Worm (Caenorhabditis elegans) whole organism, late embryonic: ENCODE measurements around the gene trf-1.

Experiments
- C08G9.2 ChIP-seq: sonication (generic microtip); optimal IDR thresholded peaks from 2 replicates; lab custom pipeline; 2016; ENCODE audit warnings: mild to moderate bottlenecking, missing genetic modification characterization, moderate library complexity, missing compliant biosample characterization
- C38D4.7 ChIP-seq: fragments of 200-800 bp; sonication (Bioruptor generic); optimal IDR thresholded peaks from 2 replicates; lab custom pipeline; 2018; ENCODE audit warnings: mild to moderate bottlenecking, missing genetic modification characterization, moderate library complexity, missing compliant biosample characterization
- K09A11.1 ChIP-seq: sonication (generic microtip); optimal IDR thresholded peaks from 2 replicates; lab custom pipeline; 2017; ENCODE audit warnings: antibody characterized with exemption, mild to moderate bottlenecking, missing genetic modification characterization, missing compliant biosample characterization; ENCODE audit not compliant: insufficient read depth
- Y22D7AL.16 ChIP-seq: sonication (generic microtip); optimal IDR thresholded peaks from 2 replicates; lab custom pipeline; 2016; ENCODE audit warnings: missing genetic modification characterization, missing compliant biosample characterization
- ama-1 ChIP-seq: fragments of 150-350 bp; optimal IDR thresholded peaks from 2 replicates; lab custom pipeline; 2014
- ceh-14 ChIP-seq: sonication (generic microtip); optimal IDR thresholded peaks from 2 replicates; lab custom pipeline; 2016; ENCODE audit warnings: missing genotype, missing genetic modification characterization, missing compliant biosample characterization
- ceh-2 ChIP-seq: sonication (generic microtip); optimal IDR thresholded peaks from 2 replicates; lab custom pipeline; 2016; ENCODE audit warnings: missing genotype, missing genetic modification characterization, missing compliant biosample characterization
- ceh-22 ChIP-seq: sonication (generic microtip); optimal IDR thresholded peaks from 2 replicates; lab custom pipeline; 2017; ENCODE audit warnings: missing biosample characterization, missing genetic modification characterization
- ceh-30 ChIP-seq: fragments of 150-350 bp; optimal IDR thresholded peaks from 2 replicates; lab custom pipeline; 2014; ENCODE audit warnings: missing biosample characterization, missing genetic modification characterization
- ceh-31 ChIP-seq: sonication (generic microtip); optimal IDR thresholded peaks from 2 replicates; lab custom pipeline; 2016; ENCODE audit warnings: missing genetic modification characterization, missing compliant biosample characterization
- ceh-34 ChIP-seq: sonication (generic microtip); optimal IDR thresholded peaks from 2 replicates; lab custom pipeline; 2016; ENCODE audit warnings: mild to moderate bottlenecking, missing genetic modification characterization, missing compliant biosample characterization
- ceh-45 ChIP-seq: fragments of 200-800 bp; sonication (Bioruptor generic); IDR thresholded peaks from 2 replicates; pipeline ENCODE4 v1.3.6; 2022; ENCODE audit warnings: missing genetic modification reagents, missing genetic modification characterization, missing compliant biosample characterization
- ceh-6 ChIP-seq: fragments of 200-800 bp; sonication (Bioruptor generic); optimal IDR thresholded peaks from 2 replicates; lab custom pipeline; 2018; ENCODE audit warnings: mild to moderate bottlenecking, missing genetic modification characterization, missing compliant biosample characterization
- che-1 ChIP-seq: sonication (generic microtip); optimal IDR thresholded peaks from 2 replicates; lab custom pipeline; 2016; ENCODE audit warnings: mild to moderate bottlenecking, missing genetic modification characterization, missing compliant biosample characterization
- dmd-4 ChIP-seq: sonication (generic microtip); optimal IDR thresholded peaks from 2 replicates; lab custom pipeline; 2016; ENCODE audit warnings: borderline replicate concordance, missing genetic modification characterization, missing compliant biosample characterization
- dve-1 ChIP-seq: sonication (generic microtip); optimal IDR thresholded peaks from 2 replicates; lab custom pipeline; 2017; ENCODE audit warnings: antibody characterized with exemption, mild to moderate bottlenecking, missing genetic modification characterization, missing compliant biosample characterization
- elt-2 ChIP-seq: sonication (generic microtip); optimal IDR thresholded peaks from 2 replicates; lab custom pipeline; 2016; ENCODE audit warnings: missing genetic modification reagents, missing genetic modification characterization, missing compliant biosample characterization
- ets-4 ChIP-seq: sonication (generic microtip); optimal IDR thresholded peaks from 2 replicates; lab custom pipeline; 2016; ENCODE audit warnings: missing genetic modification characterization, missing compliant biosample characterization
- fax-1 ChIP-seq: sonication (generic microtip); optimal IDR thresholded peaks from 2 replicates; lab custom pipeline; 2016; ENCODE audit warnings: missing genotype, missing genetic modification characterization, missing compliant biosample characterization
- fkh-6 ChIP-seq: sonication (generic microtip); optimal IDR thresholded peaks from 2 replicates; lab custom pipeline; 2016; ENCODE audit warnings: missing genetic modification characterization, missing compliant biosample characterization
- gmeb-2 ChIP-seq: sonication (generic microtip); optimal IDR thresholded peaks from 2 replicates; lab custom pipeline; 2016; ENCODE audit warnings: missing genetic modification characterization, inconsistent platforms, missing compliant biosample characterization
- hlh-13 ChIP-seq: fragments of 200-800 bp; sonication (Bioruptor generic); optimal IDR thresholded peaks from 2 replicates; lab custom pipeline; 2018; ENCODE audit warnings: mild to moderate bottlenecking, missing genetic modification characterization, missing compliant biosample characterization
- hlh-8 ChIP-seq: sonication (generic microtip); optimal IDR thresholded peaks from 2 replicates; lab custom pipeline; 2016; ENCODE audit warnings: missing genotype, missing genetic modification characterization, missing compliant biosample characterization
- lim-6 ChIP-seq: sonication (generic microtip); optimal IDR thresholded peaks from 2 replicates; lab custom pipeline; 2016; ENCODE audit warnings: missing genetic modification characterization, missing compliant biosample characterization
- madf-2 ChIP-seq: sonication (generic microtip); optimal IDR thresholded peaks from 2 replicates; lab custom pipeline; 2017; ENCODE audit warnings: missing genetic modification characterization, missing compliant biosample characterization
- mec-3 ChIP-seq: sonication (generic microtip); optimal IDR thresholded peaks from 2 replicates; lab custom pipeline; 2016; ENCODE audit warnings: borderline replicate concordance, missing genetic modification characterization, missing compliant biosample characterization
- nfya-1 ChIP-seq: sonication (generic microtip); optimal IDR thresholded peaks from 2 replicates; lab custom pipeline; 2017; ENCODE audit warnings: missing genetic modification characterization, mild to moderate bottlenecking, missing compliant biosample characterization, antibody characterized with exemption, moderate library complexity
- nhr-11 ChIP-seq: fragments of 150-350 bp; optimal IDR thresholded peaks from 2 replicates; lab custom pipeline; 2014; ENCODE audit warnings: missing biosample characterization, missing genetic modification characterization
- npax-4 ChIP-seq: sonication (generic microtip); optimal IDR thresholded peaks from 2 replicates; lab custom pipeline; 2016; ENCODE audit warnings: missing genetic modification characterization, missing compliant biosample characterization
- pag-3 ChIP-seq: sonication (generic microtip); optimal IDR thresholded peaks from 2 replicates; lab custom pipeline; 2016; ENCODE audit warnings: missing compliant biosample characterization, missing genetic modification characterization, borderline replicate concordance
- pha-2 ChIP-seq: sonication (generic microtip); optimal IDR thresholded peaks from 2 replicates; lab custom pipeline; 2017; ENCODE audit warnings: mild to moderate bottlenecking, missing genetic modification characterization, missing compliant biosample characterization
- pros-1 ChIP-seq: fragments of 150-350 bp; optimal IDR thresholded peaks from 2 replicates; lab custom pipeline; 2014; ENCODE audit warnings: missing biosample characterization, missing genetic modification reagents, missing genetic modification characterization
- ref-2 ChIP-seq: sonication (generic microtip); optimal IDR thresholded peaks from 2 replicates; lab custom pipeline; 2016; ENCODE audit warnings: missing genetic modification characterization, missing compliant biosample characterization
- rnt-1 ChIP-seq: sonication (generic microtip); optimal IDR thresholded peaks from 2 replicates; lab custom pipeline; 2016; ENCODE audit warnings: missing genetic modification characterization, missing compliant biosample characterization
- sox-2 ChIP-seq: fragments of 200-800 bp; sonication (Bioruptor generic); IDR thresholded peaks from 2 replicates; pipeline ENCODE4 v1.3.6; 2022; ENCODE audit warnings: missing genetic modification reagents, missing genetic modification characterization, missing compliant biosample characterization
- tbx-2 ChIP-seq: sonication (generic microtip); optimal IDR thresholded peaks from 2 replicates; lab custom pipeline; 2016; ENCODE audit warnings: missing genetic modification characterization, missing compliant biosample characterization
- tbx-7 ChIP-seq: sonication (generic microtip); optimal IDR thresholded peaks from 2 replicates; lab custom pipeline; 2016; ENCODE audit warnings: missing genotype, missing genetic modification characterization, missing compliant biosample characterization
- ttx-3 ChIP-seq: sonication (generic microtip); optimal IDR thresholded peaks from 2 replicates; lab custom pipeline; 2016; ENCODE audit warnings: missing genetic modification reagents, missing genetic modification characterization, missing compliant biosample characterization
- unc-3 ChIP-seq, 2 experiments: fragments of 200-800 bp in 1 of 2; sonication (Bioruptor generic) in 1 of 2; sonication (generic microtip) in 1 of 2; conservative IDR thresholded peaks in 1 of 2; optimal IDR thresholded peaks in 1 of 2; 2 replicates each; pipeline versions ENCODE4 v1.3.6 to Lab custom; 2016 to 2022; ENCODE audit warnings: missing compliant biosample characterization in 2 of 2, missing genetic modification characterization in 2 of 2, missing genetic modification reagents in 1 of 2
- unc-55 ChIP-seq: sonication (generic microtip); optimal IDR thresholded peaks from 2 replicates; lab custom pipeline; 2017; ENCODE audit warnings: missing biosample characterization, missing genetic modification reagents, missing genetic modification characterization
- zip-5 ChIP-seq: sonication (generic microtip); optimal IDR thresholded peaks from 2 replicates; lab custom pipeline; 2016; ENCODE audit warnings: missing genetic modification characterization, missing compliant biosample characterization
- ztf-16 ChIP-seq: sonication (generic microtip); optimal IDR thresholded peaks from 2 replicates; lab custom pipeline; 2017; ENCODE audit warnings: missing genetic modification characterization, missing compliant biosample characterization

Gene trf-1

ce11 chrIII:13427817-13428216 is 2.4 kb upstream of the trf-1 start:
- TF ChIP-seq hlh-8 (no peak), C08G9.2 (tag; lab: Kevin White, UChicago) (no peak), ama-1 (lab: Kevin White, UChicago) (no peak), ets-4 (no peak), tbx-2 (no peak), zip-5 (tag; lab: Kevin White, UChicago) (no peak), elt-2 (tag; lab: Kevin White, UChicago) (no peak)

DNA sequence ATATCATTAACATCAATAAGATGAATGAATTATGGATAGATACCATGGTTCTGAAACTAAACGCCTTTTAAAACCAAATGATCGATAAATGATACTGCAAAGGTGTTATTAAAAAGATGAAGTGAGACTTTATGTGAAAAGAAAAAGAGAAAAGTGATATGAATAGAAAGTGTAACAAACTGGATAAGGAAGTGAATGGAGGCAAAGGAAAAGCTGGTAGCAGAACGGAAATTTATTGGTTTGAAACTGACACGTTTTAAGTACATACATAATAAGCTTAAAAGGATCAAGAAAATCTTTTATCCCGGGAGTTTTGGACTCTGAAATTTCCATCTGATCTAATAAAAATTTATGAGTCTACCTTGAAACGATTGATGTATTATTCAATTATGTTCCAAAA is 594 bp upstream of the trf-1 start, which contains the start of gene bli-5:
bli-5 (minus strand) TSS at position 101 of the 400 bp plus-strand sequence.
- no peak for TF ChIP-seq ref-2 (tag; lab: Kevin White, UChicago)
- TF ChIP-seq ztf-16 (tag; lab: Kevin White, UChicago) = no peak
- TF ChIP-seq Y22D7AL.16 (tag; lab: Kevin White, UChicago) = no peak

ce11 chrIII:13434404-13434803 is 4.1 kb downstream of the trf-1 start, which contains the start of gene F45G2.7:
F45G2.7 (minus strand) TSS chrIII:13434504.
- TF ChIP-seq madf-2 (no peak), pha-2 (tag; lab: Kevin White, UChicago) (no peak), ceh-22 (tag; lab: Kevin White, UChicago) (no peak), ceh-6 (no peak)

DNA sequence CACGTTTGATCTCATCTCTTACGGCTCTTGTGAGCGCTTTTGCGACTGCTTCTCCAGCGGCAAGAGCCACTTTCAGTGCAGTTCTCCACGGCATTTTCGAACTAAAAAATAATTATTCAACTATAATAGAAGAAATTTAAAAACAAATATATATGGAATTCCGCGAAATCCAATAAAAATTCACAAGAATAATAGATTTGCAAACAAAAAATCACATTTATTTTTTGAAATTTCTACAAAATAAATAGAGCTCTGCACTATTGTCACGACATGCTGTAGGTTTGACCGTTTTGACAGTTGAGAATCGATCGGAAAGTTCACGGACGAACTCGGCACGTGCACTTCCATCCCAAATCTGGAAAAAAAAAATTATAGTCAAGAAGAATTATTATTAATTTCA is 5.3 kb downstream of the trf-1 start, which contains the start of gene F45G2.8:
F45G2.8 (minus strand) TSS at position 101 of the 400 bp plus-strand sequence.
- no peak for TF ChIP-seq nhr-11 (tag; lab: Kevin White, UChicago)

ce11 chrIII:13436843-13437242 is 6.6 kb downstream of the trf-1 start, which contains the start of gene F45G2.9:
F45G2.9 (minus strand) TSS chrIII:13436943.
- TF ChIP-seq ttx-3 (no peak), unc-55 (no peak), pha-2 (tag; lab: Kevin White, UChicago) (no peak), npax-4 (tag; lab: Kevin White, UChicago) (no peak), che-1 (tag; lab: Kevin White, UChicago) (no peak)

DNA sequence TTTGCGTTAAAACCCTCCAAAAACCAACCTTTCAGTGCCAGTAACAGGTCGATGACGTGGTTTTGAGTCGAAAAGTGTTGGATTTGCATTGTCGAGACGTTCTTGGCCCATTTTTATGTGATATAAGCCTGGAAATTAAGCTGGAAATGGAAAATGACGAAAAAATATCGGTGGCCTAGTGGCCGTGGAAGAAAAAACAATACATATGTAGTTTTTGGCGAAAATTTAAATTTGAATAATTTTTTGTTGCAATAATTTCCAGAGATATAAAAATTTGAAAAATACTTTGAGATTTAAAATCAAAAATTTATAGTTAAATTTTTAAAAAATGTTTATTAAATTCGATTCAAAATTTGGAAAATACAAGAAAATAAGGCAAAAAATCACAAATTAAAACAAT is 9.2 kb downstream of the trf-1 start, which contains the start of gene ciao-2B:
ciao-2B (minus strand) TSS at position 130 of the 400 bp plus-strand sequence.
- TF ChIP-seq lim-6 (no peak), mec-3 (tag; lab: Kevin White, UChicago) (no peak), pros-1 (tag; lab: Kevin White, UChicago) (no peak), dmd-4 (tag; lab: Kevin White, UChicago) (no peak), pag-3 (no peak), tbx-7 (tag; lab: Kevin White, UChicago) (peak; percentile 5), nfya-1 (no peak), gmeb-2 (tag; lab: Kevin White, UChicago) (no peak), fkh-6 (tag; lab: Kevin White, UChicago) (no peak), ref-2 (tag; lab: Kevin White, UChicago) (no peak), C38D4.7 (GFP tag; lab: Kevin White, UChicago) (no peak), dve-1 (tag; lab: Kevin White, UChicago) (no peak), ceh-45 (GFP tag; lab: Robert Waterston, UW) (no peak), ztf-16 (tag; lab: Kevin White, UChicago) (no peak), fax-1 (tag; lab: Kevin White, UChicago) (no peak), C08G9.2 (tag; lab: Kevin White, UChicago) (peak; percentile 70), sox-2 (no peak), hlh-8 (peak; percentile 28), ceh-30 (tag; lab: Kevin White, UChicago) (no peak), unc-3 (GFP tag; conservative IDR thresholded peaks at IDR 0.05; lab: Robert Waterston, UW) (no peak), unc-3 (tag; optimal IDR thresholded peaks at IDR 0.05; lab: Kevin White, UChicago) (no peak), rnt-1 (tag; lab: Kevin White, UChicago) (no peak), ceh-2 (tag; lab: Kevin White, UChicago) (peak; percentile 25), K09A11.1 (tag; lab: Kevin White, UChicago) (no peak), hlh-13 (no peak), ceh-14 (no peak), pha-2 (tag; lab: Kevin White, UChicago) (no peak), ceh-34 (tag; lab: Kevin White, UChicago) (no peak), ceh-31 (tag; lab: Kevin White, UChicago) (peak; percentile 66), ets-4 (peak; percentile 62)
